Worm (Caenorhabditis elegans) whole organism, young adult: Measurements from ENCODE around the gene T07A5.7.

ENCODE experiments used
- F39B2.1 ChIP-seq: fragments of 200-800 bp; sonication (Bioruptor generic); IDR thresholded peaks from 2 replicates; pipeline ENCODE4 v1.3.6; 2022; ENCODE audit warnings: missing genetic modification reagents, missing genetic modification characterization, missing compliant biosample characterization
- Y67H2A.10 ChIP-seq: fragments of 200-800 bp; sonication (Bioruptor generic); conservative IDR thresholded peaks from 2 replicates; pipeline ENCODE4 v1.3.6; 2022; ENCODE audit warnings: missing genetic modification reagents, missing genetic modification characterization, missing compliant biosample characterization
- ama-1 ChIP-seq, 3 experiments: fragments of 150-350 bp in 1 of 3; sonication (generic microtip) in 2 of 3; optimal IDR thresholded peaks; 2 replicates each; lab custom pipeline; 2014 to 2018; ENCODE audit warnings: missing biosample characterization in 2 of 3, missing genetic modification characterization in 2 of 3, missing genetic modification reagents in 2 of 3
- aptf-3 ChIP-seq: fragments of 200-800 bp; sonication (Bioruptor generic); IDR thresholded peaks from 2 replicates; pipeline ENCODE4 v1.3.6; 2022; ENCODE audit warnings: missing genetic modification characterization, missing compliant biosample characterization
- cebp-2 ChIP-seq: fragments of 200-800 bp; sonication (Bioruptor generic); IDR thresholded peaks from 2 replicates; pipeline ENCODE4 v1.3.6; 2022; ENCODE audit warnings: missing genetic modification characterization, missing compliant biosample characterization
- egl-44 ChIP-seq: fragments of 200-800 bp; sonication (Bioruptor generic); IDR thresholded peaks from 2 replicates; pipeline ENCODE4 v1.3.6; 2022; ENCODE audit warnings: missing genetic modification reagents, missing genetic modification characterization, missing compliant biosample characterization
- lsl-1 ChIP-seq: fragments of 200-800 bp; sonication (Bioruptor generic); optimal IDR thresholded peaks from 2 replicates; lab custom pipeline; 2018; ENCODE audit warnings: mild to moderate bottlenecking, missing genetic modification characterization, moderate library complexity, missing compliant biosample characterization
- nhr-27 ChIP-seq: fragments of 200-800 bp; sonication (Bioruptor generic); optimal IDR thresholded peaks from 2 replicates; lab custom pipeline; 2018; ENCODE audit warnings: mild to moderate bottlenecking, missing genetic modification characterization, moderate library complexity, missing compliant biosample characterization
- sea-2 ChIP-seq: fragments of 200-800 bp; sonication (Bioruptor generic); IDR thresholded peaks from 2 replicates; pipeline ENCODE4 v1.3.6; 2022; ENCODE audit warnings: missing genetic modification characterization, missing compliant biosample characterization
- tbx-9 ChIP-seq: sonication (generic microtip); optimal IDR thresholded peaks from 2 replicates; lab custom pipeline; 2016; ENCODE audit warnings: borderline replicate concordance, missing genetic modification characterization, inconsistent platforms, missing compliant biosample characterization
- zfh-2 ChIP-seq: fragments of 200-800 bp; sonication (Bioruptor generic); conservative IDR thresholded peaks from 2 replicates; pipeline ENCODE4 v1.3.6; 2022; ENCODE audit warnings: missing genetic modification reagents, missing genetic modification characterization, missing compliant biosample characterization
- ztf-22 ChIP-seq: fragments of 200-800 bp; sonication (Bioruptor generic); optimal IDR thresholded peaks from 2 replicates; lab custom pipeline; 2018; ENCODE audit warnings: mild to moderate bottlenecking, missing genetic modification characterization, moderate library complexity, missing compliant biosample characterization

ce11 chrIII:10336109-10336508 is 25.2 kb upstream of the T07A5.7 start:
- TF ChIP-seq tbx-9 = no peak
- TF ChIP-seq egl-44 (GFP tag; lab: Robert Waterston, UW) = no peak
- TF ChIP-seq nhr-27 = no peak
- TF ChIP-seq Y67H2A.10 = no peak
- TF ChIP-seq sea-2 (GFP tag; lab: Robert Waterston, UW) = no peak
- TF ChIP-seq cebp-2 (GFP tag; lab: Robert Waterston, UW) = no peak
- no peak for TF ChIP-seq zfh-2 (GFP tag; lab: Robert Waterston, UW)
- TF ChIP-seq aptf-3 (GFP tag; lab: Robert Waterston, UW) = no peak
- TF ChIP-seq ztf-22 (GFP tag; lab: Kevin White, UChicago) = no peak
- no peak for TF ChIP-seq F39B2.1 (GFP tag; lab: Robert Waterston, UW)
- no peak for TF ChIP-seq ama-1 (optimal IDR thresholded peaks at IDR 0.05; lab: Kevin White, UChicago)
- no peak for TF ChIP-seq ama-1 (GFP tag; optimal IDR thresholded peaks at IDR 0.05; lab: Kevin White, UChicago)
- TF ChIP-seq lsl-1 (GFP tag; lab: Kevin White, UChicago) = no peak
